Worm (Caenorhabditis elegans) whole organism, young adult: ENCODE data around the gene F53A2.11.

Experiments
- B0261.1 ChIP-seq: sonication (generic microtip); optimal IDR thresholded peaks from 2 replicates; lab custom pipeline; 2016; ENCODE audit warnings: mild to moderate bottlenecking, missing genetic modification characterization, moderate library complexity, missing compliant biosample characterization
- B0336.3 ChIP-seq: fragments of 200-800 bp; sonication (Bioruptor generic); IDR thresholded peaks from 2 replicates; pipeline ENCODE4 v1.3.6; 2022; ENCODE audit warnings: missing genetic modification characterization, missing compliant biosample characterization
- C17E4.6 ChIP-seq: fragments of 200-800 bp; sonication (Bioruptor generic); IDR thresholded peaks from 2 replicates; pipeline ENCODE4 v1.3.6; 2022; ENCODE audit warnings: missing genetic modification reagents, missing genetic modification characterization, missing compliant biosample characterization
- F23B12.7 ChIP-seq: sonication (generic microtip); optimal IDR thresholded peaks from 2 replicates; lab custom pipeline; 2017; ENCODE audit warnings: missing genetic modification characterization, mild to moderate bottlenecking, missing compliant biosample characterization, antibody characterized with exemption, moderate library complexity; ENCODE audit not compliant: insufficient read depth
- F37B4.10 ChIP-seq: fragments of 200-800 bp; sonication (Bioruptor generic); IDR thresholded peaks from 2 replicates; pipeline ENCODE4 v1.3.6; 2022; ENCODE audit warnings: missing genetic modification characterization, missing compliant biosample characterization
- K12H6.12 ChIP-seq: fragments of 200-800 bp; sonication (Bioruptor generic); optimal IDR thresholded peaks from 2 replicates; lab custom pipeline; 2018; ENCODE audit warnings: mild to moderate bottlenecking, missing genetic modification characterization, missing compliant biosample characterization
- T26A5.8 ChIP-seq: sonication (generic microtip); optimal IDR thresholded peaks from 2 replicates; lab custom pipeline; 2016; ENCODE audit warnings: missing genetic modification characterization, missing compliant biosample characterization
- akir-1 ChIP-seq: fragments of 200-800 bp; sonication (Bioruptor generic); optimal IDR thresholded peaks from 2 replicates; lab custom pipeline; 2018; ENCODE audit warnings: mild to moderate bottlenecking, missing genetic modification characterization, moderate library complexity, missing compliant biosample characterization
- aptf-2 ChIP-seq: fragments of 200-800 bp; sonication (Bioruptor generic); conservative IDR thresholded peaks from 2 replicates; pipeline ENCODE4 v1.3.6; 2022; ENCODE audit warnings: missing genetic modification reagents, missing genetic modification characterization, missing compliant biosample characterization
- attf-5 ChIP-seq: fragments of 200-800 bp; sonication (Bioruptor generic); optimal IDR thresholded peaks from 2 replicates; lab custom pipeline; 2018; ENCODE audit warnings: mild to moderate bottlenecking, missing genetic modification characterization, missing compliant biosample characterization
- bed-1 ChIP-seq: fragments of 200-800 bp; sonication (Bioruptor generic); IDR thresholded peaks from 2 replicates; pipeline ENCODE4 v1.3.6; 2022; ENCODE audit warnings: missing genetic modification reagents, missing genetic modification characterization, missing compliant biosample characterization
- bed-2 ChIP-seq: fragments of 200-800 bp; sonication (Bioruptor generic); IDR thresholded peaks from 2 replicates; pipeline ENCODE4 v1.3.6; 2022; ENCODE audit warnings: missing genetic modification reagents, missing genetic modification characterization, missing compliant biosample characterization
- ceh-100 ChIP-seq: fragments of 200-800 bp; sonication (Bioruptor generic); IDR thresholded peaks from 2 replicates; pipeline ENCODE4 v1.3.6; 2022; ENCODE audit warnings: missing genetic modification reagents, missing genetic modification characterization, missing compliant biosample characterization
- ceh-40 ChIP-seq: fragments of 200-800 bp; sonication (Bioruptor generic); IDR thresholded peaks from 2 replicates; pipeline ENCODE4 v1.3.6; 2022; ENCODE audit warnings: missing genetic modification characterization, missing compliant biosample characterization
- ceh-58 ChIP-seq: fragments of 200-800 bp; sonication (Bioruptor generic); IDR thresholded peaks from 2 replicates; pipeline ENCODE4 v1.3.6; 2022; ENCODE audit warnings: missing genetic modification characterization, missing compliant biosample characterization
- ceh-79 ChIP-seq: sonication (generic microtip); optimal IDR thresholded peaks from 2 replicates; lab custom pipeline; 2017; ENCODE audit warnings: mild to moderate bottlenecking, missing genetic modification characterization, missing compliant biosample characterization
- chd-7 ChIP-seq: sonication (generic microtip); optimal IDR thresholded peaks from 2 replicates; lab custom pipeline; 2016; ENCODE audit warnings: mild to moderate bottlenecking, missing genetic modification characterization, moderate library complexity, missing compliant biosample characterization
- dox-1 ChIP-seq: fragments of 200-800 bp; sonication (Bioruptor generic); IDR thresholded peaks from 2 replicates; pipeline ENCODE4 v1.3.6; 2022; ENCODE audit warnings: missing genetic modification reagents, missing genetic modification characterization, missing compliant biosample characterization
- egl-18 ChIP-seq: fragments of 200-800 bp; sonication (Bioruptor generic); IDR thresholded peaks from 2 replicates; pipeline ENCODE4 v1.3.6; 2022; ENCODE audit warnings: missing genetic modification reagents, missing genetic modification characterization, missing compliant biosample characterization
- fkh-3 ChIP-seq: sonication (generic microtip); optimal IDR thresholded peaks from 2 replicates; lab custom pipeline; 2016; ENCODE audit warnings: mild to moderate bottlenecking, missing genetic modification characterization, missing compliant biosample characterization
- hlh-26 ChIP-seq: fragments of 200-800 bp; sonication (Bioruptor generic); conservative IDR thresholded peaks from 2 replicates; pipeline ENCODE4 v1.3.6; 2022; ENCODE audit warnings: missing genetic modification reagents, missing genetic modification characterization, missing compliant biosample characterization
- hmg-1.2 ChIP-seq: fragments of 200-800 bp; sonication (Bioruptor generic); IDR thresholded peaks from 2 replicates; pipeline ENCODE4 v1.3.6; 2022; ENCODE audit warnings: missing genetic modification reagents, missing genetic modification characterization, missing compliant biosample characterization
- hmg-20 ChIP-seq: fragments of 200-800 bp; sonication (Bioruptor generic); IDR thresholded peaks from 2 replicates; pipeline ENCODE4 v1.3.6; 2022; ENCODE audit warnings: missing genetic modification reagents, missing genetic modification characterization, missing compliant biosample characterization
- hsf-1 ChIP-seq: fragments of 200-800 bp; sonication (Bioruptor generic); IDR thresholded peaks from 2 replicates; pipeline ENCODE4 v1.3.6; 2022; ENCODE audit warnings: missing genetic modification reagents, missing genetic modification characterization, missing compliant biosample characterization
- let-526 ChIP-seq: fragments of 200-800 bp; sonication (Bioruptor generic); IDR thresholded peaks from 2 replicates; pipeline ENCODE4 v1.3.6; 2022; ENCODE audit warnings: missing genetic modification reagents, missing genetic modification characterization, missing compliant biosample characterization
- let-607 ChIP-seq, 2 experiments: fragments of 200-800 bp in 1 of 2; sonication (Bioruptor generic) in 1 of 2; sonication (generic microtip) in 1 of 2; optimal IDR thresholded peaks; 2 replicates each; lab custom pipeline; 2016 to 2018; ENCODE audit warnings: mild to moderate bottlenecking in 2 of 2, missing compliant biosample characterization in 2 of 2, missing genetic modification characterization in 2 of 2, moderate library complexity in 2 of 2, missing genotype in 1 of 2
- madf-10 ChIP-seq: sonication (generic microtip); optimal IDR thresholded peaks from 2 replicates; lab custom pipeline; 2016; ENCODE audit warnings: mild to moderate bottlenecking, missing genetic modification characterization, missing compliant biosample characterization
- madf-8 ChIP-seq: fragments of 200-800 bp; sonication (Bioruptor generic); conservative IDR thresholded peaks from 2 replicates; pipeline ENCODE4 v1.3.6; 2022; ENCODE audit warnings: missing genetic modification reagents, missing genetic modification characterization, missing compliant biosample characterization
- mes-4 ChIP-seq: sonication (generic microtip); optimal IDR thresholded peaks from 2 replicates; lab custom pipeline; 2016; ENCODE audit warnings: missing genotype, missing genetic modification characterization, missing compliant biosample characterization
- nfya-2 ChIP-seq: fragments of 200-800 bp; sonication (Bioruptor generic); IDR thresholded peaks from 2 replicates; pipeline ENCODE4 v1.3.6; 2022; ENCODE audit warnings: missing genetic modification reagents, missing genetic modification characterization, missing compliant biosample characterization
- nhr-120 ChIP-seq: fragments of 200-800 bp; sonication (Bioruptor generic); IDR thresholded peaks from 2 replicates; pipeline ENCODE4 v1.3.6; 2022; ENCODE audit warnings: missing genetic modification characterization, missing compliant biosample characterization
- nhr-80 ChIP-seq: sonication (generic microtip); optimal IDR thresholded peaks from 2 replicates; lab custom pipeline; 2016; ENCODE audit warnings: missing genetic modification characterization, missing compliant biosample characterization
- rcor-1 ChIP-seq: fragments of 200-800 bp; sonication (Bioruptor generic); IDR thresholded peaks from 2 replicates; pipeline ENCODE4 v1.3.6; 2022; ENCODE audit warnings: missing genetic modification reagents, missing genetic modification characterization, missing compliant biosample characterization
- sea-2 ChIP-seq: fragments of 200-800 bp; sonication (Bioruptor generic); IDR thresholded peaks from 2 replicates; pipeline ENCODE4 v1.3.6; 2022; ENCODE audit warnings: missing genetic modification characterization, missing compliant biosample characterization
- snpc-3.4 ChIP-seq: sonication (generic microtip); optimal IDR thresholded peaks from 2 replicates; lab custom pipeline; 2017; ENCODE audit warnings: missing genetic modification characterization, mild to moderate bottlenecking, missing compliant biosample characterization, antibody characterized with exemption, moderate library complexity, missing genotype, missing genetic modification reagents
- snpc-4 ChIP-seq, 5 experiments: fragments of 150-350 bp in 1 of 5; sonication (generic microtip) in 4 of 5; optimal IDR thresholded peaks; 2 replicates each; lab custom pipeline; 2014 to 2018; ENCODE audit warnings: missing genetic modification characterization in 5 of 5, missing biosample characterization in 3 of 5, antibody characterized with exemption in 2 of 5, mild to moderate bottlenecking in 2 of 5, missing compliant biosample characterization in 2 of 5, missing genotype in 2 of 5, moderate library complexity in 2 of 5, missing genetic modification reagents in 1 of 5
- sptf-2 ChIP-seq: fragments of 200-800 bp; sonication (Bioruptor generic); optimal IDR thresholded peaks from 2 replicates; lab custom pipeline; 2018; ENCODE audit warnings: mild to moderate bottlenecking, missing genetic modification characterization, missing compliant biosample characterization
- unc-62 ChIP-seq: fragments of 150-350 bp; optimal IDR thresholded peaks from 2 replicates; lab custom pipeline; 2014; ENCODE audit warnings: missing biosample characterization, missing genetic modification reagents, missing genetic modification characterization
- zfh-2 ChIP-seq: fragments of 200-800 bp; sonication (Bioruptor generic); conservative IDR thresholded peaks from 2 replicates; pipeline ENCODE4 v1.3.6; 2022; ENCODE audit warnings: missing genetic modification reagents, missing genetic modification characterization, missing compliant biosample characterization
- zim-3 ChIP-seq: sonication (generic microtip); optimal IDR thresholded peaks from 2 replicates; lab custom pipeline; 2017; ENCODE audit warnings: mild to moderate bottlenecking, missing genetic modification characterization, moderate library complexity, missing compliant biosample characterization
- ztf-18 ChIP-seq: sonication (generic microtip); optimal IDR thresholded peaks from 2 replicates; lab custom pipeline; 2016; ENCODE audit warnings: missing genotype, mild to moderate bottlenecking, missing genetic modification characterization, missing compliant biosample characterization
- ztf-22 ChIP-seq: fragments of 200-800 bp; sonication (Bioruptor generic); optimal IDR thresholded peaks from 2 replicates; lab custom pipeline; 2018; ENCODE audit warnings: mild to moderate bottlenecking, missing genetic modification characterization, moderate library complexity, missing compliant biosample characterization
- ztf-28 ChIP-seq: fragments of 200-800 bp; sonication (Bioruptor generic); IDR thresholded peaks from 2 replicates; pipeline ENCODE4 v1.3.6; 2022; ENCODE audit warnings: missing genetic modification reagents, missing genetic modification characterization, missing compliant biosample characterization
- ztf-3 ChIP-seq: fragments of 200-800 bp; sonication (Bioruptor generic); optimal IDR thresholded peaks from 2 replicates; lab custom pipeline; 2018; ENCODE audit warnings: mild to moderate bottlenecking, missing genetic modification characterization, missing compliant biosample characterization
- ztf-6 ChIP-seq: fragments of 200-800 bp; sonication (Bioruptor generic); IDR thresholded peaks from 2 replicates; pipeline ENCODE4 v1.3.6; 2022; ENCODE audit warnings: missing genetic modification reagents, missing genetic modification characterization, missing compliant biosample characterization

The F53A2.11 gene

ce11 chrIII:13322578-13322977, at the start of gene F53A2.11:
TSS of gene F53A2.11 (minus strand) at chrIII:13322678.
- no peak for TF ChIP-seq rcor-1 (GFP tag; lab: Robert Waterston, UW)
- TF ChIP-seq egl-18 (GFP tag; lab: Robert Waterston, UW) = no peak
- TF ChIP-seq snpc-4 (GFP tag; optimal IDR thresholded peaks at IDR 0.05; lab: Kevin White, UChicago) = no peak
- no peak for TF ChIP-seq snpc-4 (tag; optimal IDR thresholded peaks at IDR 0.05; lab: Kevin White, UChicago)
- no peak for TF ChIP-seq F37B4.10
- TF ChIP-seq snpc-3.4 (tag; lab: Kevin White, UChicago) = no peak
- TF ChIP-seq ztf-6 (GFP tag; lab: Robert Waterston, UW) = no peak
- no peak for TF ChIP-seq hlh-26 (GFP tag; lab: Robert Waterston, UW)
- no peak for TF ChIP-seq ztf-28 (GFP tag; lab: Robert Waterston, UW)
- no peak for TF ChIP-seq hmg-20 (GFP tag; lab: Robert Waterston, UW)
- no peak for TF ChIP-seq let-526 (GFP tag; lab: Robert Waterston, UW)
- TF ChIP-seq zfh-2 = no peak
- no peak for TF ChIP-seq chd-7 (tag; lab: Kevin White, UChicago)
- TF ChIP-seq sea-2 (GFP tag; lab: Robert Waterston, UW) = no peak
- no peak for TF ChIP-seq akir-1
- no peak for TF ChIP-seq mes-4 (tag; lab: Kevin White, UChicago)
- TF ChIP-seq C17E4.6 = no peak

- TF ChIP-seq aptf-2 (GFP tag; lab: Robert Waterston, UW) = no peak
- TF ChIP-seq B0261.1 = no peak
- no peak for TF ChIP-seq madf-10
- no peak for TF ChIP-seq let-607 (tag; optimal IDR thresholded peaks at IDR 0.05; lab: Kevin White, UChicago)
- no peak for TF ChIP-seq unc-62 (GFP tag; lab: Kevin White, UChicago)
Measured at ce11 chrIII:13370980-13371379, 48.5 kb upstream of the F53A2.11 start, which contains the start of gene T03F6.9. TSS of gene T03F6.9 (minus strand) at chrIII:13371080.

- TF ChIP-seq B0336.3 = no peak
- no peak for TF ChIP-seq akir-1
- peak; percentile 40 for TF ChIP-seq K12H6.12
- TF ChIP-seq attf-5 (GFP tag; lab: Kevin White, UChicago) = peak; percentile 67
- TF ChIP-seq hsf-1 (GFP tag; lab: Robert Waterston, UW) = no peak
- TF ChIP-seq ceh-79 (tag; lab: Kevin White, UChicago) = no peak
- TF ChIP-seq zim-3 (tag; lab: Kevin White, UChicago) = no peak
- TF ChIP-seq ceh-100 = no peak
- no peak for TF ChIP-seq dox-1
- TF ChIP-seq F23B12.7 (tag; lab: Kevin White, UChicago) = peak; percentile 41
- no peak for TF ChIP-seq sptf-2 (GFP tag; lab: Kevin White, UChicago)
- peak; percentile 60 for TF ChIP-seq nhr-80 (tag; lab: Kevin White, UChicago)
- no peak for TF ChIP-seq ztf-18 (tag; lab: Kevin White, UChicago)
- no peak for TF ChIP-seq ztf-22 (GFP tag; lab: Kevin White, UChicago)
- TF ChIP-seq ztf-28 (GFP tag; lab: Robert Waterston, UW) = no peak
- peak; percentile 10; the same call in 1 of the 2 replicates for TF ChIP-seq hmg-1.2
- TF ChIP-seq bed-1 = no peak
- no peak for TF ChIP-seq hlh-26 (GFP tag; lab: Robert Waterston, UW)
- TF ChIP-seq nfya-2 = no peak
- no peak for TF ChIP-seq bed-2 (GFP tag; lab: Robert Waterston, UW)
- TF ChIP-seq ztf-6 (GFP tag; lab: Robert Waterston, UW) = no peak
- no peak for TF ChIP-seq ceh-40 (GFP tag; lab: Robert Waterston, UW)
- TF ChIP-seq ztf-3 = no peak
- no peak for TF ChIP-seq ceh-58 (GFP tag; lab: Robert Waterston, UW)
- no peak for TF ChIP-seq madf-8 (GFP tag; lab: Robert Waterston, UW)
- TF ChIP-seq fkh-3 (tag; lab: Kevin White, UChicago) = no peak
- no peak for TF ChIP-seq nhr-120
- TF ChIP-seq T26A5.8 (tag; lab: Kevin White, UChicago) = no peak
Measured at ce11 chrIII:13359847-13360246, 37.4 kb upstream of the F53A2.11 start.
